Worm (Caenorhabditis elegans): ENCODE measurements around the gene ZK856.16.
A peak's percentile ranks its signal among the peaks of the same experiment; 100 is the strongest.

Gene ZK856.16

DNA sequence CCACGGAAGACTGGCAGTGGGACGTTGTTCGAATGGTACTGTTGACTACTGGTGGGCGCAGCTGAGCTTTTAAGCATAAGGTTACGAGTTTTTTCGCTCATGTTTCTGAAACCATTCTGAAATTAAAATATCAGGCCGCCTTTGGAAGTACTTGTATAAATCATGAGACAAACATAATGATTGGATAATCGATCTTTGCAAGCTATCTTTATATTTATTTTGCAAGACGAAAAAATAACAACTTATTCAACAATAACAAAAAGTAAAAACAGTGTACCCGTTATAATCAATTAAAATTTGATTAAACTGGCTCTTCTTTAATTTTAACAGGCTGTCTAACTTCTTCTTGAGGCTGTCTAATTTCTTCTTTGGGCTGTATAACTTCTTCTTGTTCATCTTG lies at the start of gene ZK856.16:
Gene ZK856.16 (minus strand): TSS at position 101 of the 400 bp plus-strand sequence.
- TF ChIP-seq nhr-21 (tag; optimal IDR thresholded peaks at IDR 0.05) (no peak), blmp-1 (tag; optimal IDR thresholded peaks at IDR 0.05; ENCODE audit: insufficient read depth) (no peak), nhr-6 (tag; optimal IDR thresholded peaks at IDR 0.05) (no peak), F13H6.1 (tag; optimal IDR thresholded peaks at IDR 0.05) (no peak)

DNA sequence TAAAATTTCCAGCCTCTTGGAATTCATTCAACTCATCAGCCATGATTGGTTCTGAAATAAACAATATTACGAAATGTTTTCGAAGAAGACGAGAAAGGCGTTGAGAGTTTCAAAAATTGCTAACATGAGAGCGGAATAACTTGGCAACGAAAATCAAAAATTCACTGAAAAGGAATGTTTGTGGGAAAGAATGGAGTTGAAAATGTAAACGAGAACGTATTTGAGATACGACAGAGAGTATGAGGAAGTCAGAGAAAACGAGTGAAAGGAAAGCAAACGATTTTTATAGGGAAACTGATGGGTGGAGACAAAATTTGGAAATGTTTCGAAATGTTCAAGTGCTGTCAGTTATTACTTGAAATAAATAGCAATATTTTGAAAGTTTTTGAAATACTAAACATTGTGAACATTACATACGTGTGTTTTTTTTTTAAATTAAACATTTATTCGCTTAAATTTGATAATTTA lies 49.7 kb upstream of the ZK856.16 start, which contains the start of gene rop-1:
Gene rop-1 (minus strand): TSS at position 51 of the 468 bp plus-strand sequence.
- TF ChIP-seq blmp-1 (tag; optimal IDR thresholded peaks at IDR 0.05; ENCODE audit: insufficient read depth) (peak; percentile 53), unc-62 (GFP tag; optimal IDR thresholded peaks at IDR 0.05) (no peak), Y55F3AM.14 (GFP tag; optimal IDR thresholded peaks at IDR 0.05) (no peak), mab-5 (tag; optimal IDR thresholded peaks at IDR 0.05) (no peak), F13H6.1 (tag; optimal IDR thresholded peaks at IDR 0.05) (no peak), zag-1 (tag; optimal IDR thresholded peaks at IDR 0.05) (no peak), ceh-16 (tag; optimal IDR thresholded peaks at IDR 0.05) (no peak), lsy-2 (tag; optimal IDR thresholded peaks at IDR 0.05) (peak in 1 of 2 experiments; percentile 15), ztf-1 (GFP tag; conservative IDR thresholded peaks at IDR 0.05) (no peak), unc-39 (tag; optimal IDR thresholded peaks at IDR 0.05) (no peak), nhr-237 (tag; optimal IDR thresholded peaks at IDR 0.05) (no peak), nhr-77 (tag; optimal IDR thresholded peaks at IDR 0.05) (no peak), aly-2 (tag; optimal IDR thresholded peaks at IDR 0.05) (no peak), mbf-1 (tag; optimal IDR thresholded peaks at IDR 0.05) (no peak), snpc-4 (tag; optimal IDR thresholded peaks at IDR 0.05) (no peak), alr-1 (tag; optimal IDR thresholded peaks at IDR 0.05) (no peak), sma-3 (GFP tag; optimal IDR thresholded peaks at IDR 0.05) (no peak), ztf-4 (tag; optimal IDR thresholded peaks at IDR 0.05) (no peak), ztf-11 (tag; optimal IDR thresholded peaks at IDR 0.05) (no peak), nhr-11 (tag; optimal IDR thresholded peaks at IDR 0.05) (no peak), elt-1 (tag; optimal IDR thresholded peaks at IDR 0.05) (no peak), nhr-129 (tag; optimal IDR thresholded peaks at IDR 0.05) (peak; percentile 88), mdl-1 (tag; optimal IDR thresholded peaks at IDR 0.05) (no peak), ceh-82 (tag; optimal IDR thresholded peaks at IDR 0.05) (no peak), R02D3.7 (tag; optimal IDR thresholded peaks at IDR 0.05) (no peak), nhr-23 (tag; optimal IDR thresholded peaks at IDR 0.05) (no peak), peb-1 (tag; optimal IDR thresholded peaks at IDR 0.05) (no peak), lin-39 (tag; optimal IDR thresholded peaks at IDR 0.05) (no peak), sma-9 (GFP tag; optimal IDR thresholded peaks at IDR 0.05) (no peak), sma-9 (tag; optimal IDR thresholded peaks at IDR 0.05) (no peak), nhr-12 (tag; optimal IDR thresholded peaks at IDR 0.05) (no peak), egl-27 (tag; optimal IDR thresholded peaks at IDR 0.05) (no peak), unc-55 (GFP tag; optimal IDR thresholded peaks at IDR 0.05) (peak; percentile 75), fos-1 (tag; optimal IDR thresholded peaks at IDR 0.05) (peak; percentile 48), sem-4 (tag; optimal IDR thresholded peaks at IDR 0.05) (no peak), dmd-4 (tag; optimal IDR thresholded peaks at IDR 0.05) (no peak), lin-13 (GFP tag; optimal IDR thresholded peaks at IDR 0.05) (no peak), lin-11 (tag; optimal IDR thresholded peaks at IDR 0.05) (no peak), gmeb-1 (tag; optimal IDR thresholded peaks at IDR 0.05) (peak; percentile 2), crh-2 (tag; optimal IDR thresholded peaks at IDR 0.05) (no peak), skn-1 (tag; optimal IDR thresholded peaks at IDR 0.05) (no peak), C34F6.9 (tag; optimal IDR thresholded peaks at IDR 0.05) (peak; percentile 60), nhr-21 (tag; optimal IDR thresholded peaks at IDR 0.05) (no peak), nhr-10 (tag; optimal IDR thresholded peaks at IDR 0.05) (no peak), elt-3 (tag; optimal IDR thresholded peaks at IDR 0.05) (no peak), ZK546.5 (tag; optimal IDR thresholded peaks at IDR 0.05) (no peak), nhr-6 (tag; optimal IDR thresholded peaks at IDR 0.05) (no peak), ama-1 (optimal IDR thresholded peaks at IDR 0.05) (peak; percentile 19), nhr-25 (tag; optimal IDR thresholded peaks at IDR 0.05) (no peak)

Measured in whole organism, L2 larva.